Worm (Caenorhabditis elegans): ENCODE measurements around the gene F38A1.6.

ce11 chrIV:1255632-1256031, 4.0 kb downstream of the F38A1.6 start, which contains the start of gene clec-167:
- no peak for TF ChIP-seq ama-1 (optimal IDR thresholded peaks at IDR 0.05)
- no peak for TF ChIP-seq hmg-4 (GFP tag; optimal IDR thresholded peaks at IDR 0.05)
- TF ChIP-seq tbx-37 (GFP tag; conservative IDR thresholded peaks at IDR 0.05): no peak
- TF ChIP-seq sea-1 (GFP tag; conservative IDR thresholded peaks at IDR 0.05): no peak
- no peak for TF ChIP-seq pes-1 (GFP tag; IDR thresholded peaks at IDR 0.05)
- no peak for TF ChIP-seq ceh-13 (GFP tag; optimal IDR thresholded peaks at IDR 0.05)
